Worm (Caenorhabditis elegans) whole organism, L3 larva: ENCODE data around the gene Y39A1A.10.

Source experiments
- ZK546.5 ChIP-seq: sonication (generic microtip); optimal IDR thresholded peaks from 2 replicates; lab custom pipeline; 2017; ENCODE audit warnings: missing biosample characterization, missing genetic modification characterization
- egl-27 ChIP-seq: sonication (generic microtip); optimal IDR thresholded peaks from 4 replicates; lab custom pipeline; 2017; ENCODE audit warnings: missing biosample characterization, missing genetic modification reagents, missing genetic modification characterization
- elt-1 ChIP-seq: fragments of 150-350 bp; optimal IDR thresholded peaks from 2 replicates; lab custom pipeline; 2014; ENCODE audit warnings: missing biosample characterization, missing genetic modification characterization
- elt-2 ChIP-seq: sonication (generic microtip); optimal IDR thresholded peaks from 2 replicates; lab custom pipeline; 2016; ENCODE audit warnings: missing genetic modification reagents, mild to moderate bottlenecking, missing genetic modification characterization, missing compliant biosample characterization
- fkh-10 ChIP-seq: sonication (generic microtip); optimal IDR thresholded peaks from 2 replicates; lab custom pipeline; 2017; ENCODE audit warnings: missing biosample characterization, missing genetic modification reagents, missing genetic modification characterization
- hmg-11 ChIP-seq: sonication (generic microtip); optimal IDR thresholded peaks from 2 replicates; lab custom pipeline; 2016; ENCODE audit warnings: missing genetic modification characterization, missing compliant biosample characterization
- jun-1 ChIP-seq: fragments of 150-350 bp; optimal IDR thresholded peaks from 2 replicates; lab custom pipeline; 2014; ENCODE audit warnings: missing biosample characterization, missing genetic modification reagents, missing genetic modification characterization
- lin-15B ChIP-seq: fragments of 150-350 bp; optimal IDR thresholded peaks from 2 replicates; lab custom pipeline; 2014; ENCODE audit warnings: missing biosample characterization, missing genetic modification characterization
- nhr-11 ChIP-seq: fragments of 150-350 bp; optimal IDR thresholded peaks from 2 replicates; lab custom pipeline; 2014; ENCODE audit warnings: missing biosample characterization, missing genetic modification characterization
- nhr-12 ChIP-seq: fragments of 150-350 bp; optimal IDR thresholded peaks from 2 replicates; lab custom pipeline; 2014; ENCODE audit warnings: missing biosample characterization, missing genetic modification characterization
- tbx-2 ChIP-seq: sonication (generic microtip); optimal IDR thresholded peaks from 2 replicates; lab custom pipeline; 2016; ENCODE audit warnings: mild to moderate bottlenecking, missing genetic modification characterization, missing compliant biosample characterization
- ztf-11 ChIP-seq: fragments of 150-350 bp; optimal IDR thresholded peaks from 2 replicates; lab custom pipeline; 2014; ENCODE audit warnings: missing biosample characterization, missing genetic modification characterization
- ztf-4 ChIP-seq: fragments of 150-350 bp; optimal IDR thresholded peaks from 2 replicates; lab custom pipeline; 2014; ENCODE audit warnings: missing biosample characterization, missing genetic modification characterization

- no peak for TF ChIP-seq elt-2
- no peak for TF ChIP-seq nhr-12 (tag; lab: Kevin White, UChicago)
- TF ChIP-seq lin-15B = no peak
- TF ChIP-seq nhr-11 = no peak
- TF ChIP-seq ZK546.5 = no peak
- TF ChIP-seq elt-1 (tag; lab: Kevin White, UChicago) = no peak
- TF ChIP-seq egl-27 (tag; lab: Kevin White, UChicago) = no peak
- no peak for TF ChIP-seq fkh-10 (GFP tag; lab: Kevin White, UChicago)
- no peak for TF ChIP-seq jun-1 (tag; lab: Kevin White, UChicago)
- peak; percentile 10 for TF ChIP-seq hmg-11
- no peak for TF ChIP-seq ztf-11 (tag; lab: Kevin White, UChicago)
- no peak for TF ChIP-seq tbx-2 (tag; lab: Kevin White, UChicago)
- no peak for TF ChIP-seq ztf-4 (tag; lab: Kevin White, UChicago)
Observed at ce11 chrIII:10657661-10658060, 25.1 kb downstream of the Y39A1A.10 start.
